Fruit fly (Drosophila melanogaster) whole organism, adult: ENCODE measurements around the gene CG12698.

ENCODE experiments used
- CG11617 ChIP-seq: fragments of 200-800 bp; sonication (Bioruptor generic); optimal IDR thresholded peaks from 2 replicates; lab custom pipeline; 2017; ENCODE audit warnings: mild to moderate bottlenecking, missing biosample characterization, missing genetic modification reagents, missing genetic modification characterization
- CG1620 ChIP-seq: fragments of 200-800 bp; sonication (Bioruptor generic); optimal IDR thresholded peaks from 2 replicates; lab custom pipeline; 2016; ENCODE audit warnings: missing biosample characterization, missing genetic modification characterization
- CG5204 ChIP-seq: fragments of 200-800 bp; sonication (Bioruptor generic); optimal IDR thresholded peaks from 2 replicates; lab custom pipeline; 2016; ENCODE audit warnings: missing biosample characterization, missing genetic modification characterization
- CG7045 ChIP-seq: fragments of 200-800 bp; sonication (Bioruptor generic); optimal IDR thresholded peaks from 2 replicates; lab custom pipeline; 2017; ENCODE audit warnings: missing biosample characterization, mild to moderate bottlenecking, missing genetic modification characterization
- CG7101 ChIP-seq: fragments of 200-800 bp; sonication (Bioruptor generic); optimal IDR thresholded peaks from 2 replicates; lab custom pipeline; 2018; ENCODE audit warnings: missing biosample characterization, mild to moderate bottlenecking, missing genetic modification characterization, moderate library complexity
- Clk ChIP-seq: fragments of 200-800 bp; sonication (Bioruptor generic); optimal IDR thresholded peaks from 2 replicates; lab custom pipeline; 2017; ENCODE audit warnings: missing biosample characterization, missing genetic modification characterization
- Hr96 ChIP-seq: fragments of 200-800 bp; sonication (Bioruptor generic); optimal IDR thresholded peaks from 2 replicates; lab custom pipeline; 2016; ENCODE audit warnings: missing biosample characterization, missing genetic modification characterization
- Mnt ChIP-seq: fragments of 200-800 bp; sonication (Bioruptor generic); optimal IDR thresholded peaks from 2 replicates; lab custom pipeline; 2016; ENCODE audit warnings: missing biosample characterization, mild to moderate bottlenecking, missing genetic modification characterization
- bab1 ChIP-seq: fragments of 200-800 bp; sonication (Bioruptor generic); optimal IDR thresholded peaks from 3 replicates; lab custom pipeline; 2019; ENCODE audit warnings: missing biosample characterization, mild to moderate bottlenecking, missing genetic modification characterization, moderate library complexity
- cnc ChIP-seq, 2 experiments: fragments of >200 bp; optimal IDR thresholded peaks; 2 replicates each; lab custom pipeline; 2017
- kay ChIP-seq: fragments of 200-800 bp; sonication (Bioruptor generic); peaks from one replicate; lab custom pipeline; 2016; ENCODE audit warnings: missing biosample characterization, missing genetic modification characterization, borderline replicate concordance
- ovo ChIP-seq: fragments of 200-800 bp; sonication (Bioruptor generic); optimal IDR thresholded peaks from 2 replicates; lab custom pipeline; 2016; ENCODE audit warnings: missing biosample characterization, missing genetic modification characterization
- toe ChIP-seq: fragments of 200-800 bp; sonication (Bioruptor generic); optimal IDR thresholded peaks from 2 replicates; lab custom pipeline; 2016; ENCODE audit warnings: missing biosample characterization, missing genetic modification characterization

DNA sequence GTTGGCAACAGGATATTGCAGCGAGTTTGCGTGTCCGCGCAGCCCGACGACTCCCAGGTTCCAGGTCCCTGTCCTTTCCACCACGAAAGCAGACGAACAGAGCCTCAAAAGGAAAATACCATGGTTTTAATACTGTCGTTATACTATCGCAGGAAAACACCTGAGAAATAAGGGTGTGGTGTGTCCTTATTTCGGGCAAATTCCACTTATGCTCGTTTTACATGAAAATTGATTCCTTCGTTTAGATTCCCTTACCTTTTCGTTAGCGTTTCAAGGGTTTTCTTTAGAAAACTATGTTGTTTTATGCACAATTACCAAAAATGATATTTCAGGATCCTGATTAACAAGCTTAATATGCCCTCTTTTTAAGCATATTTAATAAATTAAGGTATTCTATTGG lies 23.1 kb upstream of the CG12698 start, which contains the start of gene Cep164:
- no peak for TF ChIP-seq bab1
- TF ChIP-seq kay (GFP tag; lab: Kevin White, UChicago): no peak
- no peak for TF ChIP-seq Clk
- no peak for TF ChIP-seq toe
- TF ChIP-seq cnc (optimal IDR thresholded peaks at IDR 0.05; lab: Kevin White, UChicago): no peak
- TF ChIP-seq CG11617: no peak
- TF ChIP-seq Hr96 (GFP tag; lab: Kevin White, UChicago): no peak
- TF ChIP-seq Mnt (GFP tag; lab: Kevin White, UChicago): no peak
- no peak for TF ChIP-seq CG1620 (GFP tag; lab: Kevin White, UChicago)
- no peak for TF ChIP-seq CG5204 (GFP tag; lab: Kevin White, UChicago)
- TF ChIP-seq CG7045 (GFP tag; lab: Kevin White, UChicago): no peak
- TF ChIP-seq ovo (GFP tag; lab: Kevin White, UChicago): no peak
- no peak for TF ChIP-seq CG7101 (tag; lab: Kevin White, UChicago)
